Worm (Caenorhabditis elegans) whole organism, L3 larva: ENCODE results near the gene R102.3.

Experiments
- R02D3.7 ChIP-seq: fragments of 150-350 bp; optimal IDR thresholded peaks from 2 replicates; lab custom pipeline; 2014; ENCODE audit warnings: missing biosample characterization, missing genetic modification characterization
- ZK546.5 ChIP-seq: sonication (generic microtip); optimal IDR thresholded peaks from 2 replicates; lab custom pipeline; 2017; ENCODE audit warnings: missing biosample characterization, missing genetic modification characterization
- ceh-28 ChIP-seq: fragments of 150-350 bp; optimal IDR thresholded peaks from 2 replicates; lab custom pipeline; 2014; ENCODE audit warnings: missing biosample characterization, missing genetic modification reagents, missing genetic modification characterization
- egl-5 ChIP-seq: fragments of 150-350 bp; optimal IDR thresholded peaks from 2 replicates; lab custom pipeline; 2017; ENCODE audit warnings: missing biosample characterization, missing genetic modification reagents, missing genetic modification characterization, inconsistent platforms
- elt-2 ChIP-seq: sonication (generic microtip); optimal IDR thresholded peaks from 2 replicates; lab custom pipeline; 2016; ENCODE audit warnings: missing genetic modification reagents, mild to moderate bottlenecking, missing genetic modification characterization, missing compliant biosample characterization
- eor-1 ChIP-seq, 2 experiments: fragments of 150-350 bp; optimal IDR thresholded peaks; 2 replicates each; lab custom pipeline; 2014 to 2018; ENCODE audit warnings: missing biosample characterization in 2 of 2, missing genetic modification characterization in 2 of 2
- fkh-10 ChIP-seq: sonication (generic microtip); optimal IDR thresholded peaks from 2 replicates; lab custom pipeline; 2017; ENCODE audit warnings: missing biosample characterization, missing genetic modification reagents, missing genetic modification characterization
- hmg-11 ChIP-seq: sonication (generic microtip); optimal IDR thresholded peaks from 2 replicates; lab custom pipeline; 2016; ENCODE audit warnings: missing genetic modification characterization, missing compliant biosample characterization
- lin-15B ChIP-seq: fragments of 150-350 bp; optimal IDR thresholded peaks from 2 replicates; lab custom pipeline; 2014; ENCODE audit warnings: missing biosample characterization, missing genetic modification characterization
- lin-39 ChIP-seq: fragments of 150-350 bp; optimal IDR thresholded peaks from 2 replicates; lab custom pipeline; 2018; ENCODE audit warnings: missing biosample characterization, missing genetic modification reagents, missing genetic modification characterization
- mdl-1 ChIP-seq: fragments of 150-350 bp; optimal IDR thresholded peaks from 2 replicates; lab custom pipeline; 2014; ENCODE audit warnings: missing biosample characterization, missing genetic modification characterization
- mml-1 ChIP-seq: fragments of 150-350 bp; sonication (generic microtip); optimal IDR thresholded peaks from 3 replicates; lab custom pipeline; 2014; ENCODE audit warnings: missing biosample characterization, missing genetic modification characterization
- nfya-1 ChIP-seq: sonication (generic microtip); optimal IDR thresholded peaks from 2 replicates; lab custom pipeline; 2017; ENCODE audit warnings: missing genetic modification characterization, mild to moderate bottlenecking, missing compliant biosample characterization, antibody characterized with exemption, moderate library complexity; ENCODE audit not compliant: insufficient read depth
- nhr-23 ChIP-seq: fragments of 150-350 bp; optimal IDR thresholded peaks from 2 replicates; lab custom pipeline; 2014; ENCODE audit warnings: missing biosample characterization, missing genetic modification reagents, missing genetic modification characterization
- nhr-237 ChIP-seq: fragments of 150-350 bp; optimal IDR thresholded peaks from 2 replicates; lab custom pipeline; 2014; ENCODE audit warnings: missing biosample characterization, missing genetic modification characterization
- nhr-25 ChIP-seq: sonication (generic microtip); optimal IDR thresholded peaks from 2 replicates; lab custom pipeline; 2017; ENCODE audit warnings: missing biosample characterization, missing genetic modification characterization
- nhr-43 ChIP-seq: sonication (generic microtip); optimal IDR thresholded peaks from 2 replicates; lab custom pipeline; 2016; ENCODE audit warnings: mild to moderate bottlenecking, missing genetic modification characterization, missing compliant biosample characterization; ENCODE audit not compliant: poor library complexity, severe bottlenecking
- nhr-67 ChIP-seq: fragments of 150-350 bp; optimal IDR thresholded peaks from 2 replicates; lab custom pipeline; 2014; ENCODE audit warnings: missing biosample characterization, missing genetic modification characterization
- nhr-76 ChIP-seq: fragments of 150-350 bp; sonication (generic microtip); optimal IDR thresholded peaks from 5 replicates; lab custom pipeline; 2014; ENCODE audit warnings: missing biosample characterization, missing genetic modification characterization
- nhr-77 ChIP-seq: fragments of 150-350 bp; optimal IDR thresholded peaks from 2 replicates; lab custom pipeline; 2014; ENCODE audit warnings: missing biosample characterization, missing genetic modification characterization
- pha-4 ChIP-seq: fragments of 150-350 bp; optimal IDR thresholded peaks from 2 replicates; lab custom pipeline; 2014; ENCODE audit warnings: missing biosample characterization, missing genetic modification reagents, missing genetic modification characterization
- pqm-1 ChIP-seq: fragments of 150-350 bp; optimal IDR thresholded peaks from 2 replicates; lab custom pipeline; 2017; ENCODE audit warnings: missing biosample characterization, missing genetic modification characterization, inconsistent platforms
- skn-1 ChIP-seq: fragments of 150-350 bp; optimal IDR thresholded peaks from 2 replicates; lab custom pipeline; 2014; ENCODE audit warnings: missing biosample characterization, missing genetic modification characterization
- snpc-4 ChIP-seq: fragments of 150-350 bp; optimal IDR thresholded peaks from 2 replicates; lab custom pipeline; 2014; ENCODE audit warnings: missing biosample characterization, missing genetic modification characterization
- tbx-2 ChIP-seq: sonication (generic microtip); optimal IDR thresholded peaks from 2 replicates; lab custom pipeline; 2016; ENCODE audit warnings: mild to moderate bottlenecking, missing genetic modification characterization, missing compliant biosample characterization
- unc-62 ChIP-seq: fragments of 150-350 bp; sonication (generic microtip); optimal IDR thresholded peaks from 4 replicates; lab custom pipeline; 2014; ENCODE audit warnings: missing biosample characterization, missing genetic modification reagents, missing genetic modification characterization

The R102.3 gene

DNA sequence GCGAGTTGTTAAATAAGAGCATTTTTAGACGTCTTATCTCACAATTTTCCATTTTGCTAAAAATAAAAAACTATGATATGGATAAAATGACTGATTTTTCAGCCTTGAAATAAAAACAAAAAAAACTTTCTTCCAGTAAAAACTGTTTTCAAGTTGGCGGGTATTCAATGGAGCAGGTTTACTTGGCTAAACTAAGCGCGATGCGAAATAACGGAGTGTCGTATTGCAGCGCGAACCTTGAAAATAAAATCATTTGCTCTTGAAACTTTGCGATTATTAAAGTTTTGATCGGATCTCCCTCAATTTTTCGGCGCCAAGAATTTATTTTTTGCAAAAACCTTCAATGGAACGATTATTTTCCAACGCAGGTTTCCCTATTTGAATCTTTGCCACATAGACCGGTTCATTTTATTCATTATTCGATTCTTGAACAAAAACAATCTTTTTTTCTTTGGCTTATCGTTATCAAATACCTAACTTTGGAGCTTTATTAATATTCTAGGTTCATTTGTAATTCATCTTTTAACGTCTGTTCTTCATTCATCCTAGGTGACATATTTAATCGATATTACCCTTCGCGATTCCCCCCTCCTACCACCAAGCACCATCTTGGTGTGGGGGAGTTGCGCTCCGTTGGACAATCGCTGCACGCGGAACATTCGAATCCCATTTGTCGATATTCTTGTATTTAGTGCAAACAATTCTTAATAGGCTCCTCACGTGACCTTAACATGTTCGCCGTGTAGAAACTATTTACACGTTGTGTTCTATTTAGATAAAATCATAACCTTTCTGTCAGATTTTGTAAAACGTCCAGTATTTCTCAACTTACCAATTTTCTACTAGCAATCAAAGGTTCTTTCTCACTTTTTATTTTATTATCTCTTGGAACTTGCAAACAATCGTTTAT lies 45.5 kb downstream of the R102.3 start, which contains the start of the genes orc-5 and cyb-1:
TSS of gene orc-5 (minus strand) at position 62 of the 910 bp plus-strand sequence.
TSS of gene cyb-1 (plus strand) at position 690 of the 910 bp plus-strand sequence.
- TF ChIP-seq lin-39 (tag; lab: Kevin White, UChicago) (peak; percentile 73), nhr-67 (tag; lab: Kevin White, UChicago) (no peak), nfya-1 (tag; lab: Kevin White, UChicago) (peak; percentile 87), nhr-23 (peak; percentile 85), snpc-4 (peak; percentile 16), lin-15B (tag; lab: Kevin White, UChicago) (peak; percentile 96), pha-4 (tag; lab: Kevin White, UChicago) (peak; percentile 90), fkh-10 (no peak), hmg-11 (tag; lab: Kevin White, UChicago) (peak; percentile 46), ceh-28 (tag; lab: Kevin White, UChicago) (no peak), nhr-237 (no peak), R02D3.7 (tag; lab: Kevin White, UChicago) (peak; percentile 20), eor-1 (tag; optimal IDR thresholded peaks at IDR 0.05; lab: Kevin White, UChicago) (no peak), nhr-25 (tag; lab: Kevin White, UChicago) (peak; percentile 69), unc-62 (no peak), nhr-43 (tag; lab: Kevin White, UChicago) (peak; percentile 42), elt-2 (tag; lab: Kevin White, UChicago) (peak; percentile 11), skn-1 (peak; percentile 63), nhr-76 (tag; lab: Kevin White, UChicago) (no peak), pqm-1 (tag; lab: Kevin White, UChicago) (peak; percentile 2)

ce11 chrIV:10737011-10737553 lies 47.8 kb downstream of the R102.3 start, which contains the start of gene grl-21:
grl-21 (plus strand) TSS chrIV:10737474.
- no peak for TF ChIP-seq egl-5
- TF ChIP-seq hmg-11 (tag; lab: Kevin White, UChicago), result no peak
- no peak for TF ChIP-seq pqm-1 (tag; lab: Kevin White, UChicago)
- no peak for TF ChIP-seq ZK546.5 (tag; lab: Kevin White, UChicago)
- no peak for TF ChIP-seq tbx-2 (tag; lab: Kevin White, UChicago)
- peak; percentile 81 for TF ChIP-seq nhr-25 (tag; lab: Kevin White, UChicago)
- no peak for TF ChIP-seq mml-1 (tag; lab: Kevin White, UChicago)
- TF ChIP-seq fkh-10, result no peak
- TF ChIP-seq ceh-28 (tag; lab: Kevin White, UChicago), result no peak

DNA sequence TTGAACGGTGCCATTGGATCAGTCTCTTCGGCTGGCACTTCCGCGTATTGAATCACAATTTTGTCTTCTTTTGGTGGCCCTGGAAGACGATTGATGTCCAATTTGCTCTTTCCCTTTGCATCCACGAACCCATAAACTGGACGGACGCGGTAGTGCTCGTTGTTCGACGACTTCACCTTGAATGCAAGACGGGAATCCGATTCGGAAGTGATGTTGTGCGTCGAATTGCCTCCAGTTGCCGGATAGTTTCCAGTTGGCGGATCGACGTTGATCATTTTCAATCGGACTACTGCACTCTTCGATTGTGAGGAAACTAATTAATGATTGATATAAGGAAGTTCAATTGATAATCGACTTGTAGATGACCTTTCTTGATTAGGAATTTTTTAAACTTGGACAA lies 49.0 kb downstream of the R102.3 start, which contains the start of gene ssp-34:
TSS of gene ssp-34 (minus strand) at position 275 of the 400 bp plus-strand sequence.
- no peak for TF ChIP-seq elt-2 (tag; lab: Kevin White, UChicago)
- TF ChIP-seq mdl-1 (tag; lab: Kevin White, UChicago), result no peak
- TF ChIP-seq fkh-10, result no peak
- TF ChIP-seq pha-4 (tag; lab: Kevin White, UChicago), result no peak
- TF ChIP-seq nhr-77 (tag; lab: Kevin White, UChicago), result no peak
- TF ChIP-seq nhr-23, result no peak
- no peak for TF ChIP-seq skn-1
- TF ChIP-seq R02D3.7 (tag; lab: Kevin White, UChicago), result no peak
- TF ChIP-seq tbx-2 (tag; lab: Kevin White, UChicago), result no peak
- TF ChIP-seq ceh-28 (tag; lab: Kevin White, UChicago), result no peak
